Fruit fly (Drosophila melanogaster) Kc167 (cell line): Measurements from ENCODE around the gene CG43915.

Source experiments
- Myc ChIP-seq: fragments of >200 bp; optimal IDR thresholded peaks from 2 replicates; lab custom pipeline; 2017; ENCODE audit warnings: missing external identifiers
- Sin3A ChIP-seq: fragments of >200 bp; optimal IDR thresholded peaks from 2 replicates; lab custom pipeline; 2018; ENCODE audit warnings: missing external identifiers
- h ChIP-seq: fragments of >200 bp; optimal IDR thresholded peaks from 3 replicates; lab custom pipeline; 2018; ENCODE audit warnings: missing external identifiers
- insv ChIP-seq: fragments of >200 bp; optimal IDR thresholded peaks from 3 replicates; lab custom pipeline; 2018; ENCODE audit warnings: missing external identifiers
- psq ChIP-seq: fragments of >200 bp; optimal IDR thresholded peaks from 2 replicates; lab custom pipeline; 2017; ENCODE audit warnings: missing external identifiers
- ttk ChIP-seq: sonication (Bioruptor generic); optimal IDR thresholded peaks from 2 replicates; lab custom pipeline; 2017; ENCODE audit warnings: missing external identifiers

CG43915 gene

DNA sequence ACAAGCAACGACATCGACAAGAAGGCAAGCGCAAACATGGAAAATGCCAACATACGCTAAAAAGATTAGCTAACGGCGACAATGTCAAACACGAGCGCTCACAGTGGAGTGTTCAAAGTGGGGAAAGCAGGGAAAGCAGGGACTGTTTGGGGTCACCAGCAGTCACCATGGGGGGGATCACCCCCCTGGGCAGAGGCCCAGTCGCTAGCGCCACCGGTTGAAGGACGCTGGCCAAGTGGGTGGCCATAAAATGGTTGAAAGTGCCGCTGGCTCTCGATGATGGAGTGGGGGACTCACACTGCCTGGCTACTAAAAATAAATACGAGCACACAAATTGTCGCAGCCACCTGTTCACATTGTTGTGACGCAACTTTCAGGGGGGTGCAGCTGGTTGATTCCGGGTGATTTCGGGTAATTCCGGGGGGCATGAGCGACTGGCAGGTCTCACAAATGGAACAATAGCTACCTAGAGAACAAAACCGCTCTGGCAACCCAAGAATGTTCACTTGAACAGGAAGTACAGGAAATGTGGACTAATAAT lies 11.8 kb upstream of the CG43915 start:
- TF ChIP-seq ttk (lab: Kevin White, UChicago), result no peak
- TF ChIP-seq h (lab: Kevin White, UChicago), result no peak
- TF ChIP-seq psq (lab: Kevin White, UChicago), result no peak
- no peak for TF ChIP-seq Sin3A (lab: Kevin White, UChicago)
- TF ChIP-seq Myc (lab: Kevin White, UChicago), result no peak
- no peak for TF ChIP-seq insv (lab: Kevin White, UChicago)

DNA sequence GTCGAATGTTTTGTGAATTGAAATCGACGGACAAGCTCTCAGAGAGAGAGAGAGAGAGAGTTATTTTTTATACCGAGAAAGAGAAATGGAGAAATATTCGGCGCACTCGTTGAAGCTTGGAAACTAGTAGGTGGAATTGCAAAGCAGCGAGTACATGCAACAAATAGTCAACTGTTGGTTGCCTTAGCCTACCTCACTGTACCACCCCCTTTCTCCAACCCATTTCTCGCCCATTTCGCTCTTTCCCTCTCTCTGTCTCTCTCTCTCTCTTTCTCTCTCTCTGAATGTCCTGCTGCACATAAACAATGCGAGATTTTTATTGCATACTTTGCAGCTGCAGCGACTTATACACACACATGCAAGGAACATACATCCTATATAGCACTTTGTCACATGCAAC lies 8.7 kb upstream of the CG43915 start:
- TF ChIP-seq Myc (lab: Kevin White, UChicago) (no peak), psq (lab: Kevin White, UChicago) (no peak), insv (lab: Kevin White, UChicago) (no peak), Sin3A (lab: Kevin White, UChicago) (no peak), ttk (lab: Kevin White, UChicago) (no peak), h (lab: Kevin White, UChicago) (no peak)

DNA sequence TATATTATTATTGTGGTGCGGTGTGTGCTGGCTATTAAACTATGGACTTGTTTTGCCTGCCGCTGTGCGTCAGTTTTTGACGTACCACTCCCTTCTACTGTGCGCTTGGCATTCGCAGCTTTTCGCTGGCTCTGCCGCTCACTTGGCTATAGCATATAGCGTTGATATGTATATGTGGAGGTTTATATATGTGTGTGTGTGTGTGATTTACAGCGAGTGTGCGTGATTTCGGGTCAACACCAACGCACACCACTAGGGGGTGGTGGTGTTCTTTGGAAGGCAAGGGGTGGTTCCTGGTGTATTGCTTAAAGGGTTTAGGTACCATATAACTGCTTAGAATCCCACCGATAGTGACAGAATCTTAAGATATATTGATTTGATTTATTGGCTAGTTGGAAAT lies 8.0 kb upstream of the CG43915 start, which contains the start of gene CG12605:
CG12605 (minus strand) TSS at position 101 of the 400 bp plus-strand sequence.
- TF ChIP-seq Myc (lab: Kevin White, UChicago), result no peak
- no peak for TF ChIP-seq psq (lab: Kevin White, UChicago)
- no peak for TF ChIP-seq Sin3A (lab: Kevin White, UChicago)
- no peak for TF ChIP-seq h (lab: Kevin White, UChicago)
- no peak for TF ChIP-seq ttk (lab: Kevin White, UChicago)
- TF ChIP-seq insv (lab: Kevin White, UChicago), result no peak

DNA sequence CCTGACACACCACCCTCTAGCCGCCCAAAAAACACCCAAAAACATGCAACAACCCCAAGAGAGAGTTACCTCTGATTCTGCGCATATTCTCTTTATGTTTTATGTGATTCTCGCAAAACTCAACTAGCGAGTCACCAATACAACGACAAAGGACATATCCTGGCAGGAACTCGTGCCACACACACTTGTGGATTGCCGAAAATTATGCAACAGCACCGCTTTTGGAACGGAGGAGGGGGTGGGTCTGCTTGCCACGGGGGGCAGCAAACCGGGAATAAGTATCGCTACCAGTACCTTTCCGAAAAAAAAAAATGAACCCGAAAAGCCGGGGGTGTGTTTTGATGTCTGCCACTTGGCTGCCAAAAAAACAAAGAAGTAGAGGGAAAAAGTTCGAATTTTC lies 7.6 kb upstream of the CG43915 start:
- TF ChIP-seq insv (lab: Kevin White, UChicago) (no peak), psq (lab: Kevin White, UChicago) (no peak), Sin3A (lab: Kevin White, UChicago) (no peak), ttk (lab: Kevin White, UChicago) (no peak), h (lab: Kevin White, UChicago) (no peak), Myc (lab: Kevin White, UChicago) (no peak)

DNA sequence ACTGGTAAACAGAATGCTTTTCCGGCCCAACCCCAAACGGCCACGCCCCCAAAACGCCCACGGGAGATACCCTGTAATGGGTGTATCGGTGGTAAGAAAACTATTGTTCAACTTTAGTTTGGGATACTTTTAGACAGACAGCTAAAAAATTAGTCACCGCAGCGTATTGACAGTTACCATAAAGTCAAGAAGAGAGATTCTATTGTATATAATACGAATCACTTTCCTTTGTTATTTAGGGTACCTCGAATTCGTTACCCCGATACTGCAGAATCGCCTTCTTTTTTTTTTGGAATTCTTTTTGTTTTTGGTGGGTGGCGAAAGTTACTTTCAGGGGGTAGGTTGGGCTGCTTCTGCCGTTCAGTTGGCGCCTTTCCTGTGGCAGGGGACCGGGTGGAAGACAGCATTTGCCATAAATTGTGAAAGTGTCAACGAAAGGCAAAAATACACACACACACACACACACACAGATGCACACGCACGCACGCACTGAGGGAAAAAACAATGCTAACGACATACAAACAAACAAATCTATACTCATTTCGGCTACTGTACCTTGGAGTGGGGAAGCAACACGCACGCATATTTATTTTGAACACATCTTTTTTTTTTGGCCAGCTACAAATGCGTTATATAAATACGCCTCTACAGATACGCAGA lies 2.2 kb upstream of the CG43915 start:
- no peak for TF ChIP-seq ttk (lab: Kevin White, UChicago)
- no peak for TF ChIP-seq Myc (lab: Kevin White, UChicago)
- TF ChIP-seq Sin3A (lab: Kevin White, UChicago), result no peak
- no peak for TF ChIP-seq insv (lab: Kevin White, UChicago)
- TF ChIP-seq h (lab: Kevin White, UChicago), result no peak
- no peak for TF ChIP-seq psq (lab: Kevin White, UChicago)

DNA sequence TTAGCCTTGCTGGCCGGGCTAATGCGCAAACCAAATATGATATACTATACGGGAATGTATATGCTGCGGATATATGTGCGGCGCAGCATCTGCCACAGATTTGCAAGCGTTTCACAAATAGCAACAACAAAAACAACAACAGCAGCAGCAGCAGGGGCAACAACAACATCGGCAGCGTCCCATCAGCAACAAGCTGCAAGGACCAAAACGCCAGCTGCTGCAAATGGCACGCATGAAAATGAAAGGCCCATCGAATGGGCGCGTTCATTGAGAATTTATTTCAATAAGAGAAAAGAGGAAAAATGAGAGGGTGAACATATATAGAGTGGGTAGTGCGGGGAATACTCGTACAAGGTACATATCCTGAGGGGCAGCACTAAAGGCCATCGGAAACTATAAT lies 3.7 kb downstream of the CG43915 start:
- TF ChIP-seq h (lab: Kevin White, UChicago) (no peak), ttk (lab: Kevin White, UChicago) (no peak)

DNA sequence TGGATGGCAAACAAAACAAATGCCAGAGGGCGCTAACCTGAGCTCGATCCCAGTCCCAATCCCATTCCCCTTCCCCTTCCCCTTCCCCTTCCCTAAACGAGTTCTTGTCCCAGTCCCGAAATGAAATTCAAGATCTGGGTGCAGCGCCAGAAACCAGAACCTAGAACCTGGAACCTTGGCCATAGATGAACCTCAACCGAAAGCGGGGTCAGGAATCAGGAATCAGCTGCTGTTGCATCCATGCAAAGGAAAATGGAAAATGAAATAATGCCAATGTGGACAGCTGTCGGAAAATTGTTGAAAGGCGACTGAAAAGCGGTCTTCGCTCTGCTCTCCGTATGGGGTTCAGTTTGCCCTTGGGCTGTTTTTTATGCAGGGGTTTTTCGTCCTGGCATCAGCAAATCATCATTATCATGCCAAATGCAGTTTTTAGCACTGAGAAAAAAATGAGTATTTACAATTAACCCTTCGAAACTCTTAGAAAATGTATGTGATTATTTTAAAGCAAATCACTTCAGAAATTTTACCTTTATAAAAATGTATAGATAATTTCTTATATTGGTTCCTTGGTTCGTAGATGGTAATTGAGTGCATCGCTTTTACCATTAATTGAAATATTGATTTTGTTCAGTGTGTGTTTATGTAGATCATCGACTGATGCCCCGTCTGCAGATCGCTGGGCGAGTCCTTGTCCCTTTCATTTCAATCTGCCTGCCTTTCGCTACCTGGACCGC lies 5.1 kb downstream of the CG43915 start:
- TF ChIP-seq Myc (lab: Kevin White, UChicago), result no peak
- no peak for TF ChIP-seq insv (lab: Kevin White, UChicago)
- TF ChIP-seq Sin3A (lab: Kevin White, UChicago), result no peak
- TF ChIP-seq h (lab: Kevin White, UChicago), result no peak
- TF ChIP-seq psq (lab: Kevin White, UChicago), result no peak

DNA sequence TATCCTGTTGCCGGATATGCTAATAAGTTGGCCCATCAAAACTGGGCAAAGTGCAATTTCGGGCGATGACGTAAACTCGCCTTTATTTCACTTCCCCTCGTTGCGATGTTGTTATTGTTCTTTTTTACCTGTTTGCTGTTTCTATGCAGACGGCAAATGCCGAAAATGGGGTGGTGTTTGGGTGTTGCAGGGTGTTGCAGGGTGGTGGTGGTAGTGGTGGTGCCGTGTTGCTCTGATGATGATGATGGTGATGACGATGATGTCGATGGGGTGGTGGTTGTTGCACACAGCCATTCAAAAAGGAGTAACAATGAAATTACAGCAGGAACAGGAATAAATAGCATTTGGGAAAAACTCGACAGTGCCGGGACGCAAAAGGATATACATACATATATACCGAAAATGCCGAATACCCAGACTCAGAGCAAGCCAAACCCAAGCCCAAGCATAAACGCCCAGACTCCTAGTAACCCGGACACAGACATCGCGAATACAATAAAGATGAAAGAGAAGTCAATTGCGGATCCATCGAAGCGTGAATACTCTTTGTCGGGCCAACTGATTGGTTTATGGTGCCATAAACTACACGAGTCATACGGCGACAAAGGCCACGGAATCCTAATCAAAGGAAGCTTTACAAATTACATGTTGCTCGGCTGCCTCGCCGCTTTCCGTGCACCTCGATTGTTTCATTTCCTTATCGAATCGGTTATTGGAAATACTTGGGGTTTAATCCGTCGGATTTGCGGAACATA lies 6.2 kb downstream of the CG43915 start:
- no peak for TF ChIP-seq ttk (lab: Kevin White, UChicago)
- no peak for TF ChIP-seq psq (lab: Kevin White, UChicago)
- no peak for TF ChIP-seq insv (lab: Kevin White, UChicago)
- no peak for TF ChIP-seq h (lab: Kevin White, UChicago)
- no peak for TF ChIP-seq Sin3A (lab: Kevin White, UChicago)
- TF ChIP-seq Myc (lab: Kevin White, UChicago), result no peak

DNA sequence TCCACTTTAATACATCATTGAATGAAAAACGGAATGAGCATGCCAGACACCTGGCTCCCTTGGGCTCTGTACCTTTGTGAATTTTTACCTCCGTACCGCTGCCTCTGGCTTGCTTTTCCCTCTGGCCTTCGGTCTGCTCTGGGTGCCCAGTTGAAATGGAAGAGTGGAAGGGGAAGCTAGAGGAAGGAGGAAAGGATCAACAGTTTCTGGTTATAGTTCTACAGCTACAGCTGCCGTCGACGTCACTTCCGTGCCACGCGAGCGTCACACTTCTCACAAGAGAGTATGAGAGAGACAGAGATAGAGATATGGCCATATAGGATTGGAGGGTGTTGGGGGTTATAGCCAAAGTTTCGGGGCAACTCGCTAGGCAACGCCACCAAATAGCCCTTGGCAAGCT lies 7.3 kb downstream of the CG43915 start:
- TF ChIP-seq Myc (lab: Kevin White, UChicago) (no peak), h (lab: Kevin White, UChicago) (no peak), psq (lab: Kevin White, UChicago) (no peak), insv (lab: Kevin White, UChicago) (no peak), ttk (lab: Kevin White, UChicago) (no peak)

DNA sequence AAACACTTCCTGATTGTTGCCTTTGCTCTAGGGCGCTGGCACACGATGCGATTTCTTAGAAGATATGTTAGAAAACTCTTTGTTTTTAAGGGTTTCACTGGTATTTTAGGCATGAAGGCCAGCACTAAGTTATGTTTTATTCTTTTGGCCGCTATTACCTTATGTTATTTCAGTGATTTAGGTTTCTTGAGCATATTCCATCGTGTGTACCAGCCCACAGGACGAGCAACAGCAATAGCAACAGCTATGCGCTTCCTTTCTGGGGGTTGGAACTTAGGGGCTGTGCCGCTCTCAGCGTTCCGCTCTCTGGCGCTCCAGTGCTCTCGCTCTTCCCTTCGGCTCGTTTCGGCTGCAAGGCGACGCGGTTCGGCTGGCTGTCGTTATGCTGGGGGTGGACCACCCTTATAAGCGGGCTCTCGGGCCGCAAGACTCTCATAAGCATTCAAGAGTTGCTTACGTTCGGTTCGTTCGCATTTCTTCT lies 10.8 kb downstream of the CG43915 start, which contains the start of gene scrt:
scrt (plus strand) TSS at position 431 of the 481 bp plus-strand sequence.
- TF ChIP-seq psq (lab: Kevin White, UChicago) (no peak), Sin3A (lab: Kevin White, UChicago) (no peak), insv (lab: Kevin White, UChicago) (no peak), ttk (lab: Kevin White, UChicago) (no peak), Myc (lab: Kevin White, UChicago) (no peak), h (lab: Kevin White, UChicago) (no peak)
